Fruit fly (Drosophila melanogaster): ENCODE data around the gene Rab11.

Gene Rab11

DNA sequence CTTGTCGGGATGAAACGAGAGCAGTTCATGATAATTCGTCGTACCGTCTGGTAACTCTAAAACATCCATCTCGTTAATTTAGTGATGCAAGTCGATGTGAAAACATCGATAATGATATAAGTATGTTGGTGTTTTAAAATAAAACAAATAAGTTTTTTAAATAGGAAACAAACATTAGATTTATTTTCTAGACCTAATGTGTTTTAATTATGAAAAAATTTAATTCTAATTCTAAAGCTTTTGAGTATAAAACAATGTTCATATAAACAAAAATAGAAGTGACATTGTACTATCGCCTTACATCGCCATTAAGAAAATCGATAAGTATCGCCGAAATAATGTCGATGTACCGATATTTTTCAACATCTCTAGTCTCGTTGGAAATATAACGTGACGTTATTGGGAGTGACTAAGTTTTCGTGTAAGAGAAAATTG lies at the start of gene Rab11:
Gene Rab11, plus strand, starts transcription at position 363 of the 435 bp plus-strand sequence.
- peak; percentile 44 for TF ChIP-seq OdsH (GFP tag; optimal IDR thresholded peaks at IDR 0.05)
- peak; percentile 41 for TF ChIP-seq dsf (GFP tag; optimal IDR thresholded peaks at IDR 0.05; ENCODE audit: borderline replicate concordance)
- no peak for TF ChIP-seq GATAd (GFP tag; optimal IDR thresholded peaks at IDR 0.05)
- no peak for TF ChIP-seq usp (GFP tag; optimal IDR thresholded peaks at IDR 0.05)
- TF ChIP-seq sv (GFP tag; optimal IDR thresholded peaks at IDR 0.05) = no peak
- TF ChIP-seq Abd-B (GFP tag; optimal IDR thresholded peaks at IDR 0.05) = no peak
- no peak for TF ChIP-seq brk (GFP tag; optimal IDR thresholded peaks at IDR 0.05)
- peak; percentile 63 for TF ChIP-seq rgr (GFP tag; optimal IDR thresholded peaks at IDR 0.05)
- TF ChIP-seq ey (GFP tag; optimal IDR thresholded peaks at IDR 0.05) = peak; percentile 35
- peak; percentile 39 for TF ChIP-seq Sp1 (GFP tag; optimal IDR thresholded peaks at IDR 0.05)
- no peak for TF ChIP-seq pan (optimal IDR thresholded peaks at IDR 0.05)
- TF ChIP-seq CG9705 (GFP tag; optimal IDR thresholded peaks at IDR 0.05) = peak; percentile 63
- no peak for TF ChIP-seq Rel (GFP tag; optimal IDR thresholded peaks at IDR 0.05)
- TF ChIP-seq Rel (tag; optimal IDR thresholded peaks at IDR 0.05) = no peak
- no peak for TF ChIP-seq CG32264 (GFP tag; optimal IDR thresholded peaks at IDR 0.05)
- peak; percentile 61 for TF ChIP-seq HLH106 (tag; optimal IDR thresholded peaks at IDR 0.05)
- no peak for TF ChIP-seq dl (GFP tag; optimal IDR thresholded peaks at IDR 0.05; ENCODE audit: insufficient read depth in 1 of 2, partially characterized antibody in 2 of 2)
- no peak for TF ChIP-seq dmrt93B (GFP tag; optimal IDR thresholded peaks at IDR 0.05)
- TF ChIP-seq woc (GFP tag; optimal IDR thresholded peaks at IDR 0.05) = peak; percentile 81
- TF ChIP-seq foxo (GFP tag; optimal IDR thresholded peaks at IDR 0.05) = peak in 1 of 2 experiments; percentile 70
- TF ChIP-seq Myc (optimal IDR thresholded peaks at IDR 0.05) = peak; percentile 49
- no peak for TF ChIP-seq Mio (GFP tag; optimal IDR thresholded peaks at IDR 0.05)
- TF ChIP-seq h (GFP tag; optimal IDR thresholded peaks at IDR 0.05) = peak; percentile 70
- no peak for TF ChIP-seq lola (GFP tag; optimal IDR thresholded peaks at IDR 0.05)
- no peak for TF ChIP-seq Dif (GFP tag; optimal IDR thresholded peaks at IDR 0.05; ENCODE audit: partially characterized antibody)
- TF ChIP-seq Jra (GFP tag; optimal IDR thresholded peaks at IDR 0.05) = peak; percentile 75
- TF ChIP-seq fru (GFP tag; optimal IDR thresholded peaks at IDR 0.05) = peak; percentile 42
- no peak for TF ChIP-seq jim (GFP tag; optimal IDR thresholded peaks at IDR 0.05)
- TF ChIP-seq br (GFP tag; optimal IDR thresholded peaks at IDR 0.05) = peak; percentile 37
- TF ChIP-seq N (GFP tag; optimal IDR thresholded peaks at IDR 0.05) = no peak
- TF ChIP-seq Vsx2 (GFP tag; optimal IDR thresholded peaks at IDR 0.05; ENCODE audit: partially characterized antibody) = no peak
- TF ChIP-seq tai (GFP tag; optimal IDR thresholded peaks at IDR 0.05) = no peak
- no peak for TF ChIP-seq sage (GFP tag; optimal IDR thresholded peaks at IDR 0.05)
- TF ChIP-seq Hr78 (GFP tag; optimal IDR thresholded peaks at IDR 0.05) = no peak
- TF ChIP-seq Hnf4 (GFP tag; optimal IDR thresholded peaks at IDR 0.05) = peak; percentile 58
- peak; percentile 56 for TF ChIP-seq Hr83 (GFP tag; optimal IDR thresholded peaks at IDR 0.05; ENCODE audit: poor library complexity, severe bottlenecking)
- no peak for TF ChIP-seq Dfd (GFP tag; optimal IDR thresholded peaks at IDR 0.05)
- no peak for TF ChIP-seq CrebA (GFP tag; optimal IDR thresholded peaks at IDR 0.05; ENCODE audit: borderline replicate concordance)
- TF ChIP-seq psq (GFP tag; optimal IDR thresholded peaks at IDR 0.05) = peak; percentile 29

DNA sequence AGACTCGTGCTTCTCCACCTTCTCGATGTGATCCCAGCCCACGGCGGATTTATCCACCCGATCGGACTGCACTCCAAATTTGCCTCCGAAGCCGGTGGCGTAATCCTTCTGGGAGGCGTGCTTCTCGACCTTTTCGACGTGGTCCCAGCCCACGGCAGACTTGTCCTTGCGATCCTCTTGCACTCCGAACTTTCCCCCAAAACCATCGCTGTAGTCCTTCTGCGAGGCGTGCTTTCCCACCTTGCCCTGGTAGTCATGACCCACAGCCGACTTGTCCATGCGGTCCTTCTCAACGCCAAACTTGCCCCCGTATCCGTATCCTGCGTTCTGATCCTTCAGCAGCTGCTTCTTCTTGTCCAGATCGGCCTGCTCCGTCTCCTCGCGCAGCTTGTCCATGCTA lies 47.8 kb upstream of the Rab11 start:
- TF ChIP-seq Jra (GFP tag; optimal IDR thresholded peaks at IDR 0.05) (no peak), rgr (GFP tag; optimal IDR thresholded peaks at IDR 0.05) (no peak), Dif (GFP tag; optimal IDR thresholded peaks at IDR 0.05; ENCODE audit: partially characterized antibody) (no peak), Hnf4 (GFP tag; optimal IDR thresholded peaks at IDR 0.05) (no peak)
